Fruit fly (Drosophila melanogaster): ENCODE results near the gene CG2082.
A peak's percentile ranks its signal among the peaks of the same experiment; 100 is the strongest.

Gene CG2082

DNA sequence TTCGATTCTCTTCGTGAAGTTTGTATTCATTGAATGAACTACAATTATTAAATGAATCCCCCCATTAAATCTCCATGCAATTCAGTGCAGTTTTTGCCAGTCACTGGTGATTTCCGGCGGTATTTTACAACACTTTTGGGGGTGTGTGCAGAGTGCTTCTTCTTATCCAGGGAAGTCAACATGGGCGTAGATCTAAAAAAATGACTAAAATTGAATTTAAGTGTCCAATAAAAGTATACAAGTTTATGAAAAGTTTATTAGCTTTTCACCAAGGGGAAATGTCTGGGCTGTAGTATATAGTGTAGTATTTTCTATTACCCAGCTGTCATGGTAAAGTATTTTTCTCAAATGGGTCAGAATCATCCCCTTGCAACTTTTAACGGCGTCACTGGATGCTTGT is 10.6 kb upstream of the CG2082 start, which contains the start of gene Hpf1 (continued):
- TF ChIP-seq Ptx1 (GFP tag; IDR thresholded peaks at IDR 0.05) (peak; percentile 99), danr (GFP tag; IDR thresholded peaks at IDR 0.05) (peak; percentile 97), knrl (GFP tag; IDR thresholded peaks at IDR 0.05; ENCODE audit: partially characterized antibody) (no peak), Oli (tag; optimal IDR thresholded peaks at IDR 0.05) (peak; percentile 99), CG16863 (GFP tag; optimal IDR thresholded peaks at IDR 0.05) (peak; percentile 98), tio (GFP tag; optimal IDR thresholded peaks at IDR 0.05) (peak; percentile 98), dm (GFP tag; optimal IDR thresholded peaks at IDR 0.05) (peak; percentile 97), CG7271 (tag; optimal IDR thresholded peaks at IDR 0.05) (peak; percentile 90), lilli (GFP tag; optimal IDR thresholded peaks at IDR 0.05) (peak; percentile 99), cato (GFP tag; optimal IDR thresholded peaks at IDR 0.05; ENCODE audit: borderline replicate concordance) (peak; percentile 96), Hr78 (GFP tag; optimal IDR thresholded peaks at IDR 0.05) (no peak), Pdp1 (GFP tag; optimal IDR thresholded peaks at IDR 0.05) (peak; percentile 97 to 99), Asciz (GFP tag; optimal IDR thresholded peaks at IDR 0.05) (peak; percentile 96), E2f1 (GFP tag; IDR thresholded peaks at IDR 0.05) (peak; percentile 98), slbo (GFP tag; IDR thresholded peaks at IDR 0.05) (peak; percentile 99), CG16815 (GFP tag; optimal IDR thresholded peaks at IDR 0.05) (peak; percentile 98), Sry-δ (GFP tag; optimal IDR thresholded peaks at IDR 0.05) (peak; percentile 81), wdn (GFP tag; IDR thresholded peaks at IDR 0.05) (peak; percentile 97), CG7963 (GFP tag; IDR thresholded peaks at IDR 0.05; ENCODE audit: partially characterized antibody) (no peak), HLH3B (GFP tag; IDR thresholded peaks at IDR 0.05) (peak; percentile 97), CG11723 (GFP tag; optimal IDR thresholded peaks at IDR 0.05) (peak; percentile 95), CG15011 (GFP tag; optimal IDR thresholded peaks at IDR 0.05) (peak; percentile 97), ro (GFP tag; IDR thresholded peaks at IDR 0.05) (peak; percentile 92), CG10274 (GFP tag; optimal IDR thresholded peaks at IDR 0.05) (peak; percentile 93), sna (GFP tag; IDR thresholded peaks at IDR 0.05; ENCODE audit: partially characterized antibody) (no peak), Max (GFP tag; optimal IDR thresholded peaks at IDR 0.05) (peak; percentile 98), CG7357 (GFP tag; IDR thresholded peaks at IDR 0.05) (peak; percentile 94), lov (optimal IDR thresholded peaks at IDR 0.05) (no peak), lov (GFP tag; IDR thresholded peaks at IDR 0.05) (peak; percentile 92), CG32772 (GFP tag; IDR thresholded peaks at IDR 0.05) (peak; percentile 97), Dp (GFP tag; optimal IDR thresholded peaks at IDR 0.05) (peak; percentile 52), CG2120 (GFP tag; optimal IDR thresholded peaks at IDR 0.05) (peak; percentile 99), run (tag; optimal IDR thresholded peaks at IDR 0.05) (peak; percentile 93), sc (optimal IDR thresholded peaks at IDR 0.05) (no peak), sc (GFP tag; optimal IDR thresholded peaks at IDR 0.05) (peak; percentile 93), CG1024 (GFP tag; IDR thresholded peaks at IDR 0.05) (peak; percentile 89), NK7.1 (GFP tag; optimal IDR thresholded peaks at IDR 0.05) (peak; percentile 97), Tbp (GFP tag; optimal IDR thresholded peaks at IDR 0.05) (no peak), CG12391 (tag; optimal IDR thresholded peaks at IDR 0.05) (peak; percentile 98), mam (GFP tag; optimal IDR thresholded peaks at IDR 0.05) (peak; percentile 99), klu (GFP tag; IDR thresholded peaks at IDR 0.05) (peak; percentile 96), Med (GFP tag) (peak; percentile 100), gfzf (GFP tag; optimal IDR thresholded peaks at IDR 0.05) (peak; percentile 43), Rx (GFP tag; IDR thresholded peaks at IDR 0.05) (peak; percentile 95), bigmax (GFP tag; optimal IDR thresholded peaks at IDR 0.05) (peak; percentile 73), GATAe (GFP tag; conservative IDR thresholded peaks at IDR 0.05) (peak; percentile 96), CG6683 (GFP tag; optimal IDR thresholded peaks at IDR 0.05) (peak; percentile 93), cwo (GFP tag; optimal IDR thresholded peaks at IDR 0.05) (peak; percentile 96), twi (tag; optimal IDR thresholded peaks at IDR 0.05) (peak; percentile 94), CG6689 (GFP tag; IDR thresholded peaks at IDR 0.05) (peak; percentile 98), CG10321 (GFP tag; IDR thresholded peaks at IDR 0.05) (peak; percentile 80; the same call in 1 of the 2 replicates)

Data from whole organism, embryonic.